Fruit fly (Drosophila melanogaster): ENCODE results near the gene Dop1R2.

The Dop1R2 gene

DNA sequence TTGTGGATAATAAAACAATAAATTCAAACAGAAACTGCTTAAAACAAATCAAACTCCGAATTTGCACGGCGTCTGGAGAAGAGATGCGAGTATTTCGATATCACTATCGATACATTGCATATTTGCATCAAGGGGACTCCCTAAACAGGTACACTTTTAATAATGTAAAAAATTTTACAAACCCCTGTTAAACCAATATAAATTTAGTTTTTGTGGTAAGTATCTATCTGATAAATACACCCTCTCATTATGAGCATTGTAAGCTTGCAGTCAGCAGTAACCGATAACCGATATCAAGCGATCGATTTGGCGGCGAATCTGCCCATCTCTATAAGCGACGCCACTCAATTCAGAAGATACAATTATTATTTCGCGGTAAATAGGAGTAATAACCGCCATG lies 15.5 kb upstream of the Dop1R2 start, which contains the start of the genes Bub3 and Cap-D2 (continued):
- TF ChIP-seq achi (GFP tag; optimal IDR thresholded peaks at IDR 0.05) = peak; percentile 62
- peak; percentile 69 for TF ChIP-seq topi (GFP tag; optimal IDR thresholded peaks at IDR 0.05)
- peak; percentile 74 for TF ChIP-seq CG31627 (GFP tag; optimal IDR thresholded peaks at IDR 0.05)
- TF ChIP-seq Hr39 (GFP tag; optimal IDR thresholded peaks at IDR 0.05) = peak; percentile 69
- TF ChIP-seq CG3919 (GFP tag; optimal IDR thresholded peaks at IDR 0.05) = peak; percentile 66
- peak; percentile 31 for TF ChIP-seq CG7368 (GFP tag; optimal IDR thresholded peaks at IDR 0.05)
- no peak for TF ChIP-seq CG10669 (GFP tag; optimal IDR thresholded peaks at IDR 0.05)
- TF ChIP-seq Eip78C (GFP tag) = peak; percentile 84
- no peak for TF ChIP-seq salr (GFP tag; optimal IDR thresholded peaks at IDR 0.05)
- TF ChIP-seq Hr38 (GFP tag; optimal IDR thresholded peaks at IDR 0.05) = no peak
- TF ChIP-seq lz (GFP tag; optimal IDR thresholded peaks at IDR 0.05) = peak; percentile 74
- TF ChIP-seq Smox (GFP tag; optimal IDR thresholded peaks at IDR 0.05) = peak; percentile 60

DNA sequence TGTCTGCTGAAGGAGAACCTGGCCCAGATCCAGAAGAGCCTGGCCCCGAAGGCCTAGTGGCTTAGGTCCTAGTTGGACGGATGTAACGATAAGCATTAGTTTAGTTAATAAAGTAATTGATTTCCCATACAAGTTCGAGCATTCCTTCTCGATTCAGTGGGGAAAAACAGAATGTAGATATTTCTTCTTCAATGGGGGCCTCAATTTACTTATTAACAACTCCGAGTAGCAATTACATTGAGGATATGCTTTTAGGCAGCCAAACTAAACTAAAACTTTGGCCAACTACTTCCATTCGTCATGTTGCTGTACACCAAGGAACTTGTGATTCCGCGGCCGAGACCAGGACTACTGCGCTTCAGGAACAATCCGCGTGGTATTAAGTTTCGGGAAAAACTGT lies 12.4 kb upstream of the Dop1R2 start, which contains the start of gene ppk19:
ppk19 (plus strand) TSS at position 301 of the 400 bp plus-strand sequence.
- TF ChIP-seq OdsH (GFP tag; optimal IDR thresholded peaks at IDR 0.05) (no peak), CG8119 (GFP tag; IDR thresholded peaks at IDR 0.05) (no peak), CG32006 (GFP tag; optimal IDR thresholded peaks at IDR 0.05) (no peak), CG6792 (GFP tag; optimal IDR thresholded peaks at IDR 0.05) (no peak), CG15336 (GFP tag; IDR thresholded peaks at IDR 0.05) (no peak), CG8319 (GFP tag; optimal IDR thresholded peaks at IDR 0.05) (no peak), ss (GFP tag; optimal IDR thresholded peaks at IDR 0.05) (no peak), CG4318 (GFP tag; optimal IDR thresholded peaks at IDR 0.05) (no peak), eg (GFP tag; IDR thresholded peaks at IDR 0.05) (no peak), Sox102F (GFP tag; optimal IDR thresholded peaks at IDR 0.05) (no peak)

DNA sequence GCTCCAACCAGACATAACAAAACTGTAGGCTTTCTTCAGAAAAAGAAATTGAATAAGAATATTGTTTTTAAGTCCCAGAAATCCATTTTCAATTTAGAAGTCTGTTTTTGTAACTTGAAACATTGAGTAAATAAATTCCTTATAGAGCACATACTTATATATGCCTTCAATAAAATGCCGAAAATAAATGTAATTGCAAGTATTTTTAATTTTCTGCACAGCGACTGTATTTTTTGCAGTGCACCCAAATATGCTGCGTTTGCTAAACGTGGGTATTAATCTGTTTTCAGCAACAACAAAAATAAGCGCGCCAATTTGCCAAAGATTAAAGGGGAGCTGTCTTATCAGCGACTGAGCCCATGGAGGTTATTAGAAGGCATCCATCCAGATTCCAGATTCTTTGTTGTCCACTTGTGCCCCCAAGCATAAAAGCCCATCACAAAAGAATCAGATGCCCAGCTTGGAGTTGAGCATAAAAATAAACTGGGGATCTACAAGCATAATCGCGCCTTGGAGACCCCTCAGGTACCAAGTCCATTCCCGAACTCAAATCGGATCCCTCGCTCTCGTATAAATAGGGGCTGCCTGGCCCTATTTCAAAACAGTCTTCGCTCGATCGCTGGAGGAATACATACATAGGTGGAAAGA lies 11.4 kb upstream of the Dop1R2 start, which contains the start of gene Obp99a:
Obp99a (plus strand) TSS at position 598 of the 648 bp plus-strand sequence.
- TF ChIP-seq CG6163 (GFP tag; IDR thresholded peaks at IDR 0.05) = no peak
- TF ChIP-seq svp (GFP tag) = peak; percentile 74
- no peak for TF ChIP-seq Met (GFP tag; optimal IDR thresholded peaks at IDR 0.05)
- TF ChIP-seq CG15336 (GFP tag; IDR thresholded peaks at IDR 0.05) = no peak
- TF ChIP-seq salr (GFP tag; optimal IDR thresholded peaks at IDR 0.05) = no peak
- no peak for TF ChIP-seq lz (GFP tag; optimal IDR thresholded peaks at IDR 0.05)
- TF ChIP-seq Ets21C (GFP tag; optimal IDR thresholded peaks at IDR 0.05) = no peak
- no peak for TF ChIP-seq spab (GFP tag; optimal IDR thresholded peaks at IDR 0.05)
- TF ChIP-seq Sox15 (GFP tag; optimal IDR thresholded peaks at IDR 0.05) = no peak
- TF ChIP-seq CG11762 (GFP tag; optimal IDR thresholded peaks at IDR 0.05; ENCODE audit: insufficient read depth) = no peak
- TF ChIP-seq eg (GFP tag; IDR thresholded peaks at IDR 0.05) = no peak
- TF ChIP-seq Eip78C (GFP tag) = peak; percentile 42
- no peak for TF ChIP-seq CG9139 (GFP tag; optimal IDR thresholded peaks at IDR 0.05)
- TF ChIP-seq CG32006 (GFP tag; optimal IDR thresholded peaks at IDR 0.05) = no peak

dm6 chr3R:29668777-29669176 lies 9.0 kb upstream of the Dop1R2 start, which contains the start of the genes ppk20 and ppk30:
Gene ppk20, minus strand, starts transcription at chr3R:29668877.
Gene ppk30, plus strand, starts transcription at chr3R:29669149.
- no peak for TF ChIP-seq Eip78C (GFP tag)
- no peak for TF ChIP-seq dac (GFP tag; optimal IDR thresholded peaks at IDR 0.05)
- TF ChIP-seq svp (GFP tag) = no peak
- no peak for TF ChIP-seq CG10631 (GFP tag; optimal IDR thresholded peaks at IDR 0.05)
- TF ChIP-seq CG10669 (GFP tag; optimal IDR thresholded peaks at IDR 0.05) = no peak
- no peak for TF ChIP-seq Hr39 (GFP tag; optimal IDR thresholded peaks at IDR 0.05)

DNA sequence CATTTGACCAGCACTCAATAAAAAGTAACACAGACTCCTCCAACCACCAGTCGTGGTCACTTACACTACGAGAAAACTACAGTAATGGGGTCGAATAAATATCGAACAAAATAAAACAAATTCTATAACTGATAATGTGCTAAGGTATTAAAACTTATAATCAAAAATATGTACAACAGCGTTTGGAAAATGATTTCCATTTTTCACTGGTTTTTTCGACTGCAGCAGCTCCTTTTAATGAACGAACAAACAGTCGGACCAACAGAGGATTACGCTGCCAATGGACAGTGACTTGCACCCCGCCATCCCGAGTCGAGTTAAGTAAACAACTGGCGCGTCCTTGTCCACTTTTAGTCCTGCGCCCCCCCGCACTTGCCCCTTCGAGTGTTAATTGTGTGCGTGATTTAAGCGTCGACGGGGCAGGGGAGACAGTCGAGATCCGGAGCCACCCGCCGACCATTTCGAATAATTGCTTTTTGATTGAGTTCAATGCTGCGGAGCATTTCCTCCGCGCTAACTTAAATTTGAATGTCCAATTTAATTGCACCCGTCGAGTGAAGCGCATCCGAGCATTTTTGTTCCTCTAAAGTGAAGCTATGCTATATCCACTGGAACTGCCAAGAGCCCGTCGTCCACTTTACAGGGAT lies 4.5 kb upstream of the Dop1R2 start, which contains the start of gene ppk21:
ppk21 (plus strand) TSS at position 597 of the 647 bp plus-strand sequence.
- TF ChIP-seq CG4318 (GFP tag; optimal IDR thresholded peaks at IDR 0.05) = no peak
- no peak for TF ChIP-seq achi (GFP tag; optimal IDR thresholded peaks at IDR 0.05)
- TF ChIP-seq svp (GFP tag) = peak; percentile 29
